Worm (Caenorhabditis elegans): Measurements from ENCODE around the gene D2045.7.

ce11 chrIII:10481497-10481896 is 2.2 kb downstream of the D2045.7 start:
- TF ChIP-seq Y56A3A.18 (GFP tag; IDR thresholded peaks at IDR 0.05) (no peak), ceh-100 (GFP tag; IDR thresholded peaks at IDR 0.05) (no peak), unc-62 (GFP tag; optimal IDR thresholded peaks at IDR 0.05) (no peak), madf-3 (GFP tag; IDR thresholded peaks at IDR 0.05) (no peak), Y67H2A.10 (GFP tag; conservative IDR thresholded peaks at IDR 0.05) (no peak), ccch-3 (GFP tag; optimal IDR thresholded peaks at IDR 0.05) (no peak)

All from whole organism, young adult.